Fruit fly (Drosophila melanogaster) whole organism, embryonic: ENCODE data around the gene ca.

Experiments
- CG10543 ChIP-seq: fragments of 200-800 bp; sonication (Bioruptor generic); optimal IDR thresholded peaks from 3 replicates; lab custom pipeline; 2017; ENCODE audit warnings: missing biosample characterization, mild to moderate bottlenecking, missing genetic modification characterization, moderate library complexity
- ato ChIP-seq: fragments of 200-800 bp; sonication (Bioruptor generic); IDR thresholded peaks from 2 replicates; pipeline ENCODE4 v1.3.6; 2022; ENCODE audit warnings: missing biosample characterization, missing genetic modification characterization; ENCODE audit not compliant: partially characterized antibody

- TF ChIP-seq ato (GFP tag; lab: Robert Waterston, UW) = no peak
- no peak for TF ChIP-seq CG10543 (GFP tag; lab: Kevin White, UChicago)
Measured at dm6 chr3R:29761569-29761968, 45.0 kb upstream of the ca start.
